Worm (Caenorhabditis elegans): Measurements from ENCODE around the gene dld-1.

The dld-1 gene

ce11 chrIV:14437391-14437790 lies 26.9 kb upstream of the dld-1 start:
- TF ChIP-seq ztf-11 (tag; optimal IDR thresholded peaks at IDR 0.05) (no peak), elt-1 (tag; optimal IDR thresholded peaks at IDR 0.05) (no peak), ceh-16 (tag; optimal IDR thresholded peaks at IDR 0.05) (no peak), nhr-77 (tag; optimal IDR thresholded peaks at IDR 0.05) (no peak), sma-9 (GFP tag; optimal IDR thresholded peaks at IDR 0.05) (no peak), sma-9 (tag; optimal IDR thresholded peaks at IDR 0.05) (no peak), alr-1 (tag; optimal IDR thresholded peaks at IDR 0.05) (no peak), lsy-2 (tag; optimal IDR thresholded peaks at IDR 0.05) (no peak), unc-55 (GFP tag; optimal IDR thresholded peaks at IDR 0.05) (no peak), C34F6.9 (tag; optimal IDR thresholded peaks at IDR 0.05) (no peak), F13H6.1 (tag; optimal IDR thresholded peaks at IDR 0.05) (no peak), mab-5 (tag; optimal IDR thresholded peaks at IDR 0.05) (no peak), peb-1 (tag; optimal IDR thresholded peaks at IDR 0.05) (no peak), nhr-6 (tag; optimal IDR thresholded peaks at IDR 0.05) (no peak), ceh-82 (tag; optimal IDR thresholded peaks at IDR 0.05) (no peak), sma-3 (GFP tag; optimal IDR thresholded peaks at IDR 0.05) (no peak), nhr-23 (tag; optimal IDR thresholded peaks at IDR 0.05) (no peak), gmeb-1 (tag; optimal IDR thresholded peaks at IDR 0.05) (no peak)

- TF ChIP-seq mbf-1 (tag; optimal IDR thresholded peaks at IDR 0.05) = no peak
- no peak for TF ChIP-seq F13H6.1 (tag; optimal IDR thresholded peaks at IDR 0.05)
- TF ChIP-seq ceh-16 (tag; optimal IDR thresholded peaks at IDR 0.05) = no peak
- no peak for TF ChIP-seq aly-2 (tag; optimal IDR thresholded peaks at IDR 0.05)
- no peak for TF ChIP-seq nhr-23 (tag; optimal IDR thresholded peaks at IDR 0.05)
- no peak for TF ChIP-seq nhr-129 (tag; optimal IDR thresholded peaks at IDR 0.05)
These were observed 20.2 kb upstream of the dld-1 start, which contains the start of gene tra-3 for ce11 chrIV:14444077-14444476. tra-3 (minus strand) TSS chrIV:14444183.

ce11 chrIV:14445191-14445795 lies 19.0 kb upstream of the dld-1 start:
- TF ChIP-seq nhr-25 (tag; optimal IDR thresholded peaks at IDR 0.05) = peak; percentile 38
- TF ChIP-seq egl-27 (tag; optimal IDR thresholded peaks at IDR 0.05) = no peak
- TF ChIP-seq crh-2 (tag; optimal IDR thresholded peaks at IDR 0.05) = peak; percentile 38
- peak; percentile 24 for TF ChIP-seq gmeb-1 (tag; optimal IDR thresholded peaks at IDR 0.05)
- peak; percentile 24 for TF ChIP-seq lin-13 (GFP tag; optimal IDR thresholded peaks at IDR 0.05)
- peak; percentile 52 for TF ChIP-seq nhr-21 (tag; optimal IDR thresholded peaks at IDR 0.05)
- peak; percentile 89 for TF ChIP-seq snpc-4 (tag; optimal IDR thresholded peaks at IDR 0.05)
- TF ChIP-seq sma-9 (GFP tag; optimal IDR thresholded peaks at IDR 0.05) = peak; percentile 59
- no peak for TF ChIP-seq sma-9 (tag; optimal IDR thresholded peaks at IDR 0.05)
- TF ChIP-seq sma-3 (GFP tag; optimal IDR thresholded peaks at IDR 0.05) = peak; percentile 41
- peak; percentile 36 for TF ChIP-seq F13H6.1 (tag; optimal IDR thresholded peaks at IDR 0.05)
- no peak for TF ChIP-seq peb-1 (tag; optimal IDR thresholded peaks at IDR 0.05)
- no peak for TF ChIP-seq ceh-82 (tag; optimal IDR thresholded peaks at IDR 0.05)
- peak; percentile 69 for TF ChIP-seq nhr-129 (tag; optimal IDR thresholded peaks at IDR 0.05)

- peak; percentile 16 for TF ChIP-seq gmeb-1 (tag; optimal IDR thresholded peaks at IDR 0.05)
- no peak for TF ChIP-seq lsy-2 (tag; optimal IDR thresholded peaks at IDR 0.05)
- TF ChIP-seq egl-27 (tag; optimal IDR thresholded peaks at IDR 0.05) = no peak
- no peak for TF ChIP-seq dmd-4 (tag; optimal IDR thresholded peaks at IDR 0.05)
- TF ChIP-seq fos-1 (tag; optimal IDR thresholded peaks at IDR 0.05) = peak; percentile 88
- peak; percentile 27 for TF ChIP-seq nhr-129 (tag; optimal IDR thresholded peaks at IDR 0.05)
- TF ChIP-seq nhr-237 (tag; optimal IDR thresholded peaks at IDR 0.05) = no peak
- TF ChIP-seq crh-2 (tag; optimal IDR thresholded peaks at IDR 0.05) = peak; percentile 39
These were observed 7.7 kb upstream of the dld-1 start, which contains the start of gene nspg-9 for ce11 chrIV:14456667-14457066. nspg-9 (plus strand) TSS chrIV:14456900.

- no peak for TF ChIP-seq sma-9 (GFP tag; optimal IDR thresholded peaks at IDR 0.05)
- no peak for TF ChIP-seq sma-9 (tag; optimal IDR thresholded peaks at IDR 0.05)
- TF ChIP-seq blmp-1 (tag; optimal IDR thresholded peaks at IDR 0.05; ENCODE audit: insufficient read depth) = no peak
- no peak for TF ChIP-seq nhr-10 (tag; optimal IDR thresholded peaks at IDR 0.05)
- no peak for TF ChIP-seq ceh-16 (tag; optimal IDR thresholded peaks at IDR 0.05)
- TF ChIP-seq ztf-1 (GFP tag; conservative IDR thresholded peaks at IDR 0.05) = no peak
- TF ChIP-seq ztf-4 (tag; optimal IDR thresholded peaks at IDR 0.05) = no peak
- TF ChIP-seq F13H6.1 (tag; optimal IDR thresholded peaks at IDR 0.05) = no peak
- no peak for TF ChIP-seq gmeb-1 (tag; optimal IDR thresholded peaks at IDR 0.05)
- TF ChIP-seq R02D3.7 (tag; optimal IDR thresholded peaks at IDR 0.05) = no peak
- no peak for TF ChIP-seq ceh-82 (tag; optimal IDR thresholded peaks at IDR 0.05)
- TF ChIP-seq lin-39 (tag; optimal IDR thresholded peaks at IDR 0.05) = no peak
- no peak for TF ChIP-seq mbf-1 (tag; optimal IDR thresholded peaks at IDR 0.05)
- TF ChIP-seq unc-62 (GFP tag; optimal IDR thresholded peaks at IDR 0.05) = no peak
- TF ChIP-seq aly-2 (tag; optimal IDR thresholded peaks at IDR 0.05) = no peak
- TF ChIP-seq nhr-12 (tag; optimal IDR thresholded peaks at IDR 0.05) = no peak
These were observed 1.7 kb downstream of the dld-1 start for ce11 chrIV:14466048-14466447.

Measured in whole organism, L2 larva.